Worm (Caenorhabditis elegans): ENCODE data around the gene srh-32.

DNA sequence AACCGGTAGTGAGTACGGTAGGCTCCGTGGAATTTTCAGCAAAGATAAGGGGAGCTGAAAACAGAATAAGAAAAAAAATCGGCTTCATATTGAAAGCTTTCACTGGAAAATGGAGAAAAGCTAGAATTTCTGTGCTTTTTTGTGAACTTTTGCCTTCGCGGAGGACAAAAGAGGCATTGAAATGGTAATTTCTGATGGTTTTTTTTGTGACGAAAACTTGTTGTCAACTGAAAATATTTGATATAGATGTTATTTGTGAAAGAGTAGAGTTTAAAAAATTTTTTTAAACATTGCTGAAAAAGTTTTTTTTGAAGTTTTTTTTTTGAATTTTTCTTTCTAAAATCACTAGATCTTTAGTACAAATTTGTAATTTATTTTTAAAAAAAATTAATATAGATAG lies 14.2 kb upstream of the srh-32 start, which contains the start of gene F59A1.18:
- TF ChIP-seq ama-1 (optimal IDR thresholded peaks at IDR 0.05) (no peak), ama-1 (GFP tag; optimal IDR thresholded peaks at IDR 0.05) (no peak), ekl-4 (GFP tag; IDR thresholded peaks at IDR 0.05) (no peak), tbp1 (GFP tag; optimal IDR thresholded peaks at IDR 0.05) (no peak), lin-35 (GFP tag; optimal IDR thresholded peaks at IDR 0.05) (no peak), hsf-1 (GFP tag; IDR thresholded peaks at IDR 0.05) (no peak), snpc-4 (GFP tag; optimal IDR thresholded peaks at IDR 0.05) (no peak), snpc-4 (tag; optimal IDR thresholded peaks at IDR 0.05) (no peak), F37B4.10 (GFP tag; IDR thresholded peaks at IDR 0.05) (no peak), F22D6.2 (tag; optimal IDR thresholded peaks at IDR 0.05) (no peak), rpc-1 (optimal IDR thresholded peaks at IDR 0.05) (no peak), rpc-1 (tag; optimal IDR thresholded peaks at IDR 0.05) (no peak), mxl-1 (tag; optimal IDR thresholded peaks at IDR 0.05) (no peak), nfya-2 (GFP tag; IDR thresholded peaks at IDR 0.05) (no peak), F57C9.4 (tag; optimal IDR thresholded peaks at IDR 0.05) (no peak), unc-130 (GFP tag; optimal IDR thresholded peaks at IDR 0.05) (no peak), ztf-25 (GFP tag; IDR thresholded peaks at IDR 0.05) (no peak)
